Worm (Caenorhabditis elegans) whole organism, young adult: Measurements from ENCODE around the gene gut-2.

ENCODE experiments used
- B0019.2 ChIP-seq: fragments of 200-800 bp; sonication (Bioruptor generic); conservative IDR thresholded peaks from 2 replicates; pipeline ENCODE4 v1.3.6; 2022; ENCODE audit warnings: missing genetic modification reagents, missing genetic modification characterization, missing compliant biosample characterization
- B0035.1 ChIP-seq: sonication (generic microtip); optimal IDR thresholded peaks from 2 replicates; lab custom pipeline; 2016; ENCODE audit warnings: missing genetic modification characterization, mild to moderate bottlenecking, missing compliant biosample characterization, missing genotype, missing genetic modification reagents
- F33H1.4 ChIP-seq: fragments of 200-800 bp; sonication (Bioruptor generic); IDR thresholded peaks from 2 replicates; pipeline ENCODE4 v1.3.6; 2022; ENCODE audit warnings: missing genetic modification reagents, missing genetic modification characterization, missing compliant biosample characterization
- F49E8.2 ChIP-seq: sonication (generic microtip); optimal IDR thresholded peaks from 3 replicates; lab custom pipeline; 2017; ENCODE audit warnings: missing genetic modification characterization, mild to moderate bottlenecking, missing compliant biosample characterization, antibody characterized with exemption, moderate library complexity; ENCODE audit not compliant: insufficient read depth
- F55B11.4 ChIP-seq: sonication (generic microtip); optimal IDR thresholded peaks from 2 replicates; lab custom pipeline; 2016; ENCODE audit warnings: missing compliant biosample characterization, missing genetic modification characterization, borderline replicate concordance; ENCODE audit not compliant: insufficient read depth
- F57A8.1 ChIP-seq: fragments of 200-800 bp; sonication (Bioruptor generic); optimal IDR thresholded peaks from 2 replicates; lab custom pipeline; 2018; ENCODE audit warnings: mild to moderate bottlenecking, missing genetic modification characterization, moderate library complexity, missing compliant biosample characterization
- K11D2.4 ChIP-seq: fragments of 200-800 bp; sonication (Bioruptor generic); IDR thresholded peaks from 2 replicates; pipeline ENCODE4 v1.3.6; 2022; ENCODE audit warnings: missing genetic modification reagents, missing genetic modification characterization, missing compliant biosample characterization
- K12H6.12 ChIP-seq: fragments of 200-800 bp; sonication (Bioruptor generic); optimal IDR thresholded peaks from 2 replicates; lab custom pipeline; 2018; ENCODE audit warnings: mild to moderate bottlenecking, missing genetic modification characterization, missing compliant biosample characterization
- Y53F4B.3 ChIP-seq: fragments of 200-800 bp; sonication (Bioruptor generic); IDR thresholded peaks from 2 replicates; pipeline ENCODE4 v1.3.6; 2022; ENCODE audit warnings: missing genetic modification reagents, missing genetic modification characterization, missing compliant biosample characterization
- Y53G8AR.9 ChIP-seq: fragments of 200-800 bp; sonication (Bioruptor generic); conservative IDR thresholded peaks from 2 replicates; pipeline ENCODE4 v1.3.6; 2022; ENCODE audit warnings: missing genetic modification reagents, missing genetic modification characterization, missing compliant biosample characterization
- Y56A3A.18 ChIP-seq: fragments of 200-800 bp; sonication (Bioruptor generic); IDR thresholded peaks from 2 replicates; pipeline ENCODE4 v1.3.6; 2022; ENCODE audit warnings: missing genetic modification reagents, missing genetic modification characterization, missing compliant biosample characterization
- ama-1 ChIP-seq, 3 experiments: fragments of 150-350 bp in 1 of 3; sonication (generic microtip) in 2 of 3; optimal IDR thresholded peaks; 2 replicates each; lab custom pipeline; 2014 to 2018; ENCODE audit warnings: missing biosample characterization in 2 of 3, missing genetic modification characterization in 2 of 3, missing genetic modification reagents in 2 of 3
- atf-7 ChIP-seq: sonication (generic microtip); optimal IDR thresholded peaks from 2 replicates; lab custom pipeline; 2017; ENCODE audit warnings: mild to moderate bottlenecking, missing genetic modification characterization, missing compliant biosample characterization
- athp-1 ChIP-seq: sonication (generic microtip); optimal IDR thresholded peaks from 2 replicates; lab custom pipeline; 2017; ENCODE audit warnings: mild to moderate bottlenecking, missing genetic modification characterization, missing compliant biosample characterization
- attf-3 ChIP-seq: fragments of 200-800 bp; sonication (Bioruptor generic); conservative IDR thresholded peaks from 2 replicates; pipeline ENCODE4 v1.3.6; 2022; ENCODE audit warnings: missing genetic modification reagents, missing genetic modification characterization, missing compliant biosample characterization
- bed-1 ChIP-seq: fragments of 200-800 bp; sonication (Bioruptor generic); IDR thresholded peaks from 2 replicates; pipeline ENCODE4 v1.3.6; 2022; ENCODE audit warnings: missing genetic modification reagents, missing genetic modification characterization, missing compliant biosample characterization
- ceh-27 ChIP-seq: fragments of 200-800 bp; sonication (Bioruptor generic); optimal IDR thresholded peaks from 2 replicates; lab custom pipeline; 2018; ENCODE audit warnings: mild to moderate bottlenecking, missing genetic modification characterization, moderate library complexity, missing compliant biosample characterization
- ceh-58 ChIP-seq: fragments of 200-800 bp; sonication (Bioruptor generic); IDR thresholded peaks from 2 replicates; pipeline ENCODE4 v1.3.6; 2022; ENCODE audit warnings: missing genetic modification characterization, missing compliant biosample characterization
- dox-1 ChIP-seq: fragments of 200-800 bp; sonication (Bioruptor generic); IDR thresholded peaks from 2 replicates; pipeline ENCODE4 v1.3.6; 2022; ENCODE audit warnings: missing genetic modification reagents, missing genetic modification characterization, missing compliant biosample characterization
- dpff-1 ChIP-seq: sonication (generic microtip); optimal IDR thresholded peaks from 2 replicates; lab custom pipeline; 2017; ENCODE audit warnings: mild to moderate bottlenecking, missing genetic modification characterization, missing compliant biosample characterization
- efl-1 ChIP-seq: fragments of 150-350 bp; optimal IDR thresholded peaks from 2 replicates; lab custom pipeline; 2014; ENCODE audit warnings: missing biosample characterization, missing genetic modification reagents, missing genetic modification characterization
- fkh-3 ChIP-seq: sonication (generic microtip); optimal IDR thresholded peaks from 2 replicates; lab custom pipeline; 2016; ENCODE audit warnings: mild to moderate bottlenecking, missing genetic modification characterization, missing compliant biosample characterization
- gei-17 ChIP-seq: fragments of 200-800 bp; sonication (Bioruptor generic); optimal IDR thresholded peaks from 2 replicates; lab custom pipeline; 2018; ENCODE audit warnings: mild to moderate bottlenecking, missing genetic modification characterization, missing compliant biosample characterization
- lag-1 ChIP-seq: fragments of 200-800 bp; sonication (Bioruptor generic); IDR thresholded peaks from 2 replicates; pipeline ENCODE4 v1.3.6; 2022; ENCODE audit warnings: missing genetic modification reagents, missing genetic modification characterization, missing compliant biosample characterization
- lin-35 ChIP-seq, 3 experiments: fragments of 150-350 bp in 2 of 3; sonication (generic microtip) in 1 of 3; optimal IDR thresholded peaks; 2 replicates each; lab custom pipeline; 2014 to 2018; ENCODE audit warnings: missing biosample characterization in 3 of 3, missing genetic modification characterization in 3 of 3, missing genetic modification reagents in 3 of 3
- madf-3 ChIP-seq: fragments of 200-800 bp; sonication (Bioruptor generic); IDR thresholded peaks from 2 replicates; pipeline ENCODE4 v1.3.6; 2022; ENCODE audit warnings: missing genetic modification reagents, missing genetic modification characterization, missing compliant biosample characterization
- madf-6 ChIP-seq: fragments of 200-800 bp; sonication (Bioruptor generic); IDR thresholded peaks from 2 replicates; pipeline ENCODE4 v1.3.6; 2022; ENCODE audit warnings: missing genetic modification reagents, missing genetic modification characterization, missing compliant biosample characterization
- mel-28 ChIP-seq: sonication (generic microtip); optimal IDR thresholded peaks from 2 replicates; lab custom pipeline; 2016; ENCODE audit warnings: borderline replicate concordance, mild to moderate bottlenecking, missing genetic modification characterization, missing compliant biosample characterization
- mes-4 ChIP-seq: sonication (generic microtip); optimal IDR thresholded peaks from 2 replicates; lab custom pipeline; 2016; ENCODE audit warnings: missing genotype, missing genetic modification characterization, missing compliant biosample characterization
- nfyb-1 ChIP-seq: fragments of 200-800 bp; sonication (Bioruptor generic); IDR thresholded peaks from 2 replicates; pipeline ENCODE4 v1.3.6; 2022; ENCODE audit warnings: missing genetic modification reagents, missing genetic modification characterization, missing compliant biosample characterization
- nhr-120 ChIP-seq: fragments of 200-800 bp; sonication (Bioruptor generic); IDR thresholded peaks from 2 replicates; pipeline ENCODE4 v1.3.6; 2022; ENCODE audit warnings: missing genetic modification characterization, missing compliant biosample characterization
- nhr-80 ChIP-seq: sonication (generic microtip); optimal IDR thresholded peaks from 2 replicates; lab custom pipeline; 2016; ENCODE audit warnings: missing genetic modification characterization, missing compliant biosample characterization
- nhr-90 ChIP-seq: sonication (generic microtip); optimal IDR thresholded peaks from 2 replicates; lab custom pipeline; 2016; ENCODE audit warnings: missing genotype, mild to moderate bottlenecking, missing genetic modification characterization, missing compliant biosample characterization
- pha-4 ChIP-seq: fragments of 150-350 bp; sonication (generic microtip); optimal IDR thresholded peaks from 2 replicates; lab custom pipeline; 2014; ENCODE audit warnings: missing biosample characterization, missing genetic modification reagents, missing genetic modification characterization
- rec-8 ChIP-seq, 2 experiments: sonication (generic microtip); optimal IDR thresholded peaks; 2 replicates each; lab custom pipeline; 2016; ENCODE audit warnings: mild to moderate bottlenecking in 2 of 2, missing genetic modification characterization in 2 of 2, missing genetic modification reagents in 2 of 2, missing genotype in 2 of 2, missing biosample characterization in 1 of 2, missing compliant biosample characterization in 1 of 2, moderate library complexity in 1 of 2
- sea-2 ChIP-seq: fragments of 200-800 bp; sonication (Bioruptor generic); IDR thresholded peaks from 2 replicates; pipeline ENCODE4 v1.3.6; 2022; ENCODE audit warnings: missing genetic modification characterization, missing compliant biosample characterization
- snpc-4 ChIP-seq, 5 experiments: fragments of 150-350 bp in 1 of 5; sonication (generic microtip) in 4 of 5; optimal IDR thresholded peaks; 2 replicates each; lab custom pipeline; 2014 to 2018; ENCODE audit warnings: missing genetic modification characterization in 5 of 5, missing biosample characterization in 3 of 5, antibody characterized with exemption in 2 of 5, mild to moderate bottlenecking in 2 of 5, missing compliant biosample characterization in 2 of 5, missing genotype in 2 of 5, moderate library complexity in 2 of 5, missing genetic modification reagents in 1 of 5
- sptf-2 ChIP-seq: fragments of 200-800 bp; sonication (Bioruptor generic); optimal IDR thresholded peaks from 2 replicates; lab custom pipeline; 2018; ENCODE audit warnings: mild to moderate bottlenecking, missing genetic modification characterization, missing compliant biosample characterization
- tbx-9 ChIP-seq: sonication (generic microtip); optimal IDR thresholded peaks from 2 replicates; lab custom pipeline; 2016; ENCODE audit warnings: borderline replicate concordance, missing genetic modification characterization, inconsistent platforms, missing compliant biosample characterization
- zim-3 ChIP-seq: sonication (generic microtip); optimal IDR thresholded peaks from 2 replicates; lab custom pipeline; 2017; ENCODE audit warnings: mild to moderate bottlenecking, missing genetic modification characterization, moderate library complexity, missing compliant biosample characterization
- ztf-18 ChIP-seq: sonication (generic microtip); optimal IDR thresholded peaks from 2 replicates; lab custom pipeline; 2016; ENCODE audit warnings: missing genotype, mild to moderate bottlenecking, missing genetic modification characterization, missing compliant biosample characterization
- ztf-25 ChIP-seq: fragments of 200-800 bp; sonication (Bioruptor generic); IDR thresholded peaks from 2 replicates; pipeline ENCODE4 v1.3.6; 2022; ENCODE audit warnings: missing genetic modification reagents, missing genetic modification characterization, missing compliant biosample characterization
- ztf-28 ChIP-seq: fragments of 200-800 bp; sonication (Bioruptor generic); IDR thresholded peaks from 2 replicates; pipeline ENCODE4 v1.3.6; 2022; ENCODE audit warnings: missing genetic modification reagents, missing genetic modification characterization, missing compliant biosample characterization

gut-2 gene

DNA sequence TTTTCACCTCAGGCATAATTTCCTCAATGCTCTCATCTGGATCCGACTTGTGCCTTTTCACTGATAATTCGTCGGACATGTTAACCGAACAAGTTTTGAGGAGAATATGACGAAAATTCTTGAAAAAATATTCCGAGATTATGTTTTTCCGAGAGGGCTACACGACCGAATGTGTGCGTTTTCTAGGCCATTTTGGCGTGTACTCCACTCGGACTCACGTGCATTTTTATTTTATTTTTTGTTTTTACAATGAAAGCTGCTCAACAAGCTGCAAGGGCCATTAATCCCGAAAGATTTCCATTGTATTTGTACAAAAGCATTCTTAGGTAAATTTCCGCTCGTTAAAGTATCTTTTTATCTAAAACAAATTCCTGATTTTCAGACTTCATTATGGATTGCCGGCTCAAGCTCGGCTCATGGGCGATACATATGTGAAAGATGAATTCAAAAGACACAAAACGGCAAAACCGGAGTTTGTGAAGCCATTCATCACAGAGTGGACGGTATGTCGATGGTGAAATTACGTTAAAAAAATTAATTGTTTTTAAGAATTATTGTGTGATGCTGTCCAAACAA is 29.2 kb upstream of the gut-2 start, which contains the start of the genes F25H9.6 and F25H9.7 (continued):
- TF ChIP-seq dox-1 (GFP tag; lab: Robert Waterston, UW): peak; percentile 88; the same call in 1 of the 2 replicates

DNA sequence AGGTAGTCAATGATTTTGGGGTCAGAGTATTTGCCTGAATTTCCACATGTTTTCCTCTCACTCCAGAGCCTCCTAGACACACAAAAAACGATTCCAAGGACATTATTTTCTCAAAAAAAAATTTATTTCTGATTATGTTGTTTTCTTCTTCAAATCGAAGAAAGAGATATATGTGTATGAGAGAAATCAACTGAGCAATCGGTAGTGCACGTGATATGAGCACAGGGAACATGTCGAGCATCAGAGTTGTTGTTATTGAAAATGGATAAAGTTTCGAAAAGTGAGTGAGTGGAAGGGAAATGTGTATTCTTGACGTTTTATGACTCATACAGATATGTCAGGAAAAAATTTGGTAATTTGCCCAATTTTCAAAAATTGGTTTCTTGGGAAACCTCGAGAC is 25.4 kb upstream of the gut-2 start:
- TF ChIP-seq rec-8 (tag; optimal IDR thresholded peaks at IDR 0.05; lab: Kevin White, UChicago): no peak
- TF ChIP-seq fkh-3: no peak

DNA sequence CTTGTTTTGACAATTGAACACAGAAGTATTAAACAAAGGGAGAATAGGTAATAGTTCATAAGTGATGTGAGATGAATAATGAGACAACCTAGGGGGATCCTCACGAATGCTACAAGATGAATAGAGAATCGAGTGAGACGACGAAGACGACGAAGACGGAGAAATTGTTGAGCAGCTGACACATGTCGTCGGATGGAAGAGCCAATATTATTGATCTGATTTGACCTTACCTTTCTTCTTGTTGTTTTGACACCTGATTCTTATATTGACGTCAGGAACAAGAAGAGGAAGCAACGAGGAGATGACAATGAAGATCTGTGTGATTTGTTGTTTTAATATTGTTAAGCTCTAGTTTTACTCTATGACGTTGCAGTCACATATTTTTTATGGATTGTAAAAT is 24.0 kb upstream of the gut-2 start, which contains the start of gene T10G3.1:
TSS of gene T10G3.1 (minus strand) at position 213 of the 400 bp plus-strand sequence.
- TF ChIP-seq F55B11.4 (no peak), lag-1 (no peak), attf-3 (GFP tag; lab: Robert Waterston, UW) (no peak), nhr-90 (tag; lab: Kevin White, UChicago) (no peak), ceh-58 (GFP tag; lab: Robert Waterston, UW) (no peak), Y53F4B.3 (GFP tag; lab: Robert Waterston, UW) (no peak), F49E8.2 (no peak), K12H6.12 (no peak), atf-7 (no peak), pha-4 (tag; lab: Kevin White, UChicago) (no peak), nfyb-1 (GFP tag; lab: Robert Waterston, UW) (no peak), madf-6 (GFP tag; lab: Robert Waterston, UW) (no peak)

DNA sequence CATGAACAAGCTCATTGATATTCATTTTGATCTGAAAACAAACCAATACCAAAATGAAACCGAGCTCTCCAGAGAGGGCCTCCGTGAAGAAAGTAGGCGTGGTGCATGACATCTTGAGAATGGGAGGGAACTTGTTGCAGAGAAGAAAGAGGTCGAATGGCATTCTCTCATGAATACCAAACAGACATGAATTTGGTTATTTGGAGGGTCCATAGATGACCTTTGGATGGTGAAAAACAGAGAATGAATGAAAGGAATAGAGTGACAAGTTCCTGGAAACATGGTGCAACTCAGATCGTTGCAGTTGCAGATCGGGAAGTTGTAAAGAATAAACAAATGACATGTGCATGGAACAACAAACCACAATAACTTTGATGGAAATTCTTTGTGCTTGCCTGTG is 21.1 kb upstream of the gut-2 start, which contains the start of gene T10G3.8:
TSS of gene T10G3.8 (minus strand) at position 101 of the 400 bp plus-strand sequence.
- TF ChIP-seq madf-3 (GFP tag; lab: Robert Waterston, UW) (no peak), B0019.2 (no peak), ceh-27 (GFP tag; lab: Kevin White, UChicago) (no peak), snpc-4 (GFP tag; optimal IDR thresholded peaks at IDR 0.05; lab: Kevin White, UChicago) (no peak), snpc-4 (tag; optimal IDR thresholded peaks at IDR 0.05; lab: Kevin White, UChicago) (no peak), efl-1 (GFP tag; lab: Kevin White, UChicago) (no peak), bed-1 (GFP tag; lab: Robert Waterston, UW) (no peak), mes-4 (tag; lab: Kevin White, UChicago) (no peak), F33H1.4 (GFP tag; lab: Robert Waterston, UW) (no peak), dpff-1 (tag; lab: Kevin White, UChicago) (no peak), athp-1 (no peak), Y56A3A.18 (GFP tag; lab: Robert Waterston, UW) (no peak), sea-2 (no peak), ama-1 (optimal IDR thresholded peaks at IDR 0.05; lab: Kevin White, UChicago) (no peak), ama-1 (GFP tag; optimal IDR thresholded peaks at IDR 0.05; lab: Kevin White, UChicago) (no peak), lin-35 (GFP tag; optimal IDR thresholded peaks at IDR 0.05; lab: Kevin White, UChicago) (no peak), ztf-25 (GFP tag; lab: Robert Waterston, UW) (no peak)

DNA sequence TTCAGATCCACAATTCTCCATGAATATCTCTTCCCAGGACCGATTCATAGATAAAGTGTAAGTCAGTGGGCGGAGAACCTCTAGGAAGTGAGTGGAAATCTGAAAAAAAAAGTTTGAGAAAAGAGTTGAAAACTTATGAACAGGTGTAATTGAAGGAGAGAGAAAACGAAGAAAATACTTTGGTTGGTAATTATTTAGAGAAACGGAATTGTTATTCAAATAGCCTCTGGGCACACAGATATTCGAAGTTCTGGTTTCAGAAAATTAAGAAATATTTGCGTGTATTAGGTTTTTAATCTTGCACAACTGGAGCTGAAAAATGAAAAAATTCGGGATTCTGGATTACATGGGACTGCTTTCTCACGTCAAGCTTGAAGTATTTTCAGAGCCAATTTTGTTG is 17.7 kb upstream of the gut-2 start, which contains the start of gene T10G3.2:
TSS of gene T10G3.2 (minus strand) at position 101 of the 400 bp plus-strand sequence.
- TF ChIP-seq nhr-120 (GFP tag; lab: Robert Waterston, UW) (no peak), sptf-2 (GFP tag; lab: Kevin White, UChicago) (no peak), ztf-18 (tag; lab: Kevin White, UChicago) (no peak), ztf-28 (GFP tag; lab: Robert Waterston, UW) (no peak), zim-3 (tag; lab: Kevin White, UChicago) (no peak), F57A8.1 (GFP tag; lab: Kevin White, UChicago) (no peak), gei-17 (GFP tag; lab: Kevin White, UChicago) (no peak), tbx-9 (tag; lab: Kevin White, UChicago) (no peak), mel-28 (tag; lab: Kevin White, UChicago) (no peak), fkh-3 (no peak), B0035.1 (tag; lab: Kevin White, UChicago) (no peak), Y53G8AR.9 (no peak), nhr-80 (tag; lab: Kevin White, UChicago) (no peak), K11D2.4 (GFP tag; lab: Robert Waterston, UW) (no peak)
